Comparison of ENCODE assay signal across 2 fruit fly cellular contexts in genomic region chr3L:4999447-5000226, dm6.
A peak's percentile ranks its signal among the peaks of the same experiment; 100 is the strongest.
TF ChIP-seq lines count a peak whose summit lies in the region.

No protein-coding gene starts in this region.

- no peak for TF ChIP-seq CTCF in whole organism, embryonic (GFP tag; optimal IDR thresholded peaks at IDR 0.05; lab: Kevin White, UChicago)

TF ChIP-seq in whole organism, embryonic, 481 proteins besides CTCF, POLR2A, EP300 and RAD21:
- TF ChIP-seq croc (GFP tag; conservative IDR thresholded peaks at IDR 0.05; lab: Robert Waterston, UW) (no peak), aop (GFP tag; IDR thresholded peaks at IDR 0.05; lab: Robert Waterston, UW) (no peak), Hr78 (GFP tag; optimal IDR thresholded peaks at IDR 0.05; lab: Kevin White, UChicago) (peak in 1 of 2 experiments; percentile 21), CG10565 (GFP tag; optimal IDR thresholded peaks at IDR 0.05; lab: Kevin White, UChicago) (no peak), CG30431 (GFP tag; optimal IDR thresholded peaks at IDR 0.05; lab: Kevin White, UChicago) (no peak), crol (GFP tag; IDR thresholded peaks at IDR 0.05; lab: Robert Waterston, UW) (peak; percentile 77), CG7745 (tag; optimal IDR thresholded peaks at IDR 0.05; lab: Kevin White, UChicago) (peak; percentile 55), sens (GFP tag; lab: Kevin White, UChicago) (peak; percentile 63), CG1603 (tag; optimal IDR thresholded peaks at IDR 0.05; lab: Kevin White, UChicago) (peak; percentile 46), Ets65A (GFP tag; lab: Kevin White, UChicago) (peak; percentile 24), gsb-n (tag; optimal IDR thresholded peaks at IDR 0.05; lab: Kevin White, UChicago) (peak; percentile 4), CG2712 (tag; optimal IDR thresholded peaks at IDR 0.05; lab: Kevin White, UChicago) (peak; percentile 56), corto (GFP tag; optimal IDR thresholded peaks at IDR 0.05; lab: Kevin White, UChicago) (no peak), CG17361 (GFP tag; IDR thresholded peaks at IDR 0.05; lab: Robert Waterston, UW) (peak; percentile 58; the same call in 2 of the 3 replicates), HLHmδ (GFP tag; optimal IDR thresholded peaks at IDR 0.05; lab: Kevin White, UChicago) (peak; percentile 63), twi (tag; optimal IDR thresholded peaks at IDR 0.05; lab: Kevin White, UChicago) (peak; percentile 84), CG17912 (GFP tag; optimal IDR thresholded peaks at IDR 0.05; lab: Kevin White, UChicago) (no peak), phol (tag; optimal IDR thresholded peaks at IDR 0.05; lab: Kevin White, UChicago) (peak; percentile 24), CG18262 (tag; optimal IDR thresholded peaks at IDR 0.05; lab: Kevin White, UChicago) (peak; percentile 59), CG10267 (tag; optimal IDR thresholded peaks at IDR 0.05; lab: Kevin White, UChicago) (peak; percentile 8), CG17829 (tag; optimal IDR thresholded peaks at IDR 0.05; lab: Kevin White, UChicago) (peak; percentile 3), CG7928 (GFP tag; optimal IDR thresholded peaks at IDR 0.05; lab: Kevin White, UChicago) (no peak), cg (GFP tag; optimal IDR thresholded peaks at IDR 0.05; lab: Kevin White, UChicago) (peak; percentile 8), gem (tag; optimal IDR thresholded peaks at IDR 0.05; lab: Kevin White, UChicago) (peak; percentile 43), CG14710 (tag; optimal IDR thresholded peaks at IDR 0.05; lab: Kevin White, UChicago) (peak; percentile 20), dmrt11E (tag; optimal IDR thresholded peaks at IDR 0.05; lab: Kevin White, UChicago) (peak; percentile 27), Xrp1 (GFP tag; IDR thresholded peaks at IDR 0.05; lab: Robert Waterston, UW) (peak; percentile 35; the same call in 1 of the 2 replicates), Gug (GFP tag; IDR thresholded peaks at IDR 0.05; lab: Robert Waterston, UW) (no peak), CG15011 (GFP tag; optimal IDR thresholded peaks at IDR 0.05; lab: Kevin White, UChicago) (no peak), Lim3 (GFP tag; IDR thresholded peaks at IDR 0.05; lab: Robert Waterston, UW) (no peak), nerfin-1 (tag; optimal IDR thresholded peaks at IDR 0.05; lab: Kevin White, UChicago) (peak; percentile 39), bsh (GFP tag; optimal IDR thresholded peaks at IDR 0.05; lab: Kevin White, UChicago) (peak in 1 of 2 experiments; percentile 16)

TF ChIP-seq in whole organism, prepupa, 60 proteins besides CTCF, POLR2A, EP300 and RAD21:
- TF ChIP-seq Eip78C (GFP tag; lab: Kevin White, UChicago): peak; percentile 63
- TF ChIP-seq CG8119 (GFP tag; IDR thresholded peaks at IDR 0.05; lab: Robert Waterston, UW): no peak
- TF ChIP-seq svp (GFP tag; lab: Kevin White, UChicago): peak; percentile 65
- TF ChIP-seq Ets96B (tag; optimal IDR thresholded peaks at IDR 0.05; lab: Kevin White, UChicago): peak; percentile 0
- TF ChIP-seq Eip93F (GFP tag; optimal IDR thresholded peaks at IDR 0.05; lab: Kevin White, UChicago): no peak
